Worm (Caenorhabditis elegans): ENCODE results near the gene C01G12.7.
A peak's percentile ranks its signal among the peaks of the same experiment; 100 is the strongest.

Gene C01G12.7

ce11 chrII:14591699-14592098 lies at the start of gene C01G12.7:
C01G12.7 (minus strand) TSS chrII:14591893.
- TF ChIP-seq K09A11.1 (tag; optimal IDR thresholded peaks at IDR 0.05; ENCODE audit: insufficient read depth) (no peak), pax-1 (tag; optimal IDR thresholded peaks at IDR 0.05) (no peak), ceh-9 (tag; optimal IDR thresholded peaks at IDR 0.05) (no peak), hlh-30 (tag; optimal IDR thresholded peaks at IDR 0.05; ENCODE audit: insufficient read depth) (no peak), lin-11 (tag; optimal IDR thresholded peaks at IDR 0.05) (no peak), ceh-24 (tag; optimal IDR thresholded peaks at IDR 0.05) (no peak), ceh-19 (GFP tag; optimal IDR thresholded peaks at IDR 0.05) (no peak)

- TF ChIP-seq elt-2 (tag; optimal IDR thresholded peaks at IDR 0.05), result peak; percentile 19
Observed at ce11 chrII:14641387-14641786, 49.7 kb upstream of the C01G12.7 start.

ce11 chrII:14636737-14637136 lies 45.0 kb upstream of the C01G12.7 start, which contains the start of gene sre-13:
sre-13 (minus strand) TSS chrII:14636837.
- no peak for TF ChIP-seq ceh-22 (tag; optimal IDR thresholded peaks at IDR 0.05)
- no peak for TF ChIP-seq rnt-1 (tag; optimal IDR thresholded peaks at IDR 0.05)
- no peak for TF ChIP-seq pha-4 (tag; optimal IDR thresholded peaks at IDR 0.05)
- no peak for TF ChIP-seq ceh-48 (tag; optimal IDR thresholded peaks at IDR 0.05)
- TF ChIP-seq hlh-8 (tag; optimal IDR thresholded peaks at IDR 0.05), result no peak
- no peak for TF ChIP-seq ceh-9 (tag; optimal IDR thresholded peaks at IDR 0.05)
- TF ChIP-seq unc-3 (GFP tag; conservative IDR thresholded peaks at IDR 0.05), result no peak
- no peak for TF ChIP-seq unc-3 (tag; optimal IDR thresholded peaks at IDR 0.05)
- TF ChIP-seq ceh-30 (tag; optimal IDR thresholded peaks at IDR 0.05), result no peak

- 0 out of 2 replicates have a peak, but pooled peaks have one; percentile 21 for TF ChIP-seq ceh-45 (GFP tag; IDR thresholded peaks at IDR 0.05)
Observed at ce11 chrII:14635895-14636294, 44.2 kb upstream of the C01G12.7 start.

ce11 chrII:14635179-14635578 lies 43.5 kb upstream of the C01G12.7 start:
- TF ChIP-seq ceh-31 (tag; optimal IDR thresholded peaks at IDR 0.05) (peak; percentile 45), ztf-16 (tag; optimal IDR thresholded peaks at IDR 0.05) (peak; percentile 57), unc-42 (tag; optimal IDR thresholded peaks at IDR 0.05) (no peak), ceh-22 (tag; optimal IDR thresholded peaks at IDR 0.05) (no peak), lim-6 (tag; optimal IDR thresholded peaks at IDR 0.05) (no peak), ceh-6 (GFP tag; optimal IDR thresholded peaks at IDR 0.05) (peak; percentile 60), ceh-14 (tag; optimal IDR thresholded peaks at IDR 0.05) (peak; percentile 28), fax-1 (tag; optimal IDR thresholded peaks at IDR 0.05) (no peak), T23F11.4 (GFP tag; optimal IDR thresholded peaks at IDR 0.05) (peak; percentile 30), Y22D7AL.16 (tag; optimal IDR thresholded peaks at IDR 0.05) (peak; percentile 69), hlh-13 (GFP tag; optimal IDR thresholded peaks at IDR 0.05) (peak; percentile 54), fkh-6 (tag; optimal IDR thresholded peaks at IDR 0.05) (peak; percentile 46), che-1 (tag; optimal IDR thresholded peaks at IDR 0.05) (peak; percentile 62), gmeb-2 (tag; optimal IDR thresholded peaks at IDR 0.05) (peak; percentile 52), syd-9 (tag; optimal IDR thresholded peaks at IDR 0.05) (peak; percentile 23), ets-4 (tag; optimal IDR thresholded peaks at IDR 0.05) (peak; percentile 33), ceh-24 (tag; optimal IDR thresholded peaks at IDR 0.05) (no peak), pros-1 (tag; optimal IDR thresholded peaks at IDR 0.05) (no peak), ceh-45 (GFP tag; IDR thresholded peaks at IDR 0.05) (peak; percentile 62; the same call in 1 of the 2 replicates), fkh-10 (GFP tag; optimal IDR thresholded peaks at IDR 0.05) (no peak), dve-1 (tag; optimal IDR thresholded peaks at IDR 0.05) (peak; percentile 26), madf-2 (tag; optimal IDR thresholded peaks at IDR 0.05) (peak; percentile 39), ama-1 (optimal IDR thresholded peaks at IDR 0.05) (no peak), eyg-1 (tag; optimal IDR thresholded peaks at IDR 0.05) (no peak), odd-2 (tag; optimal IDR thresholded peaks at IDR 0.05) (no peak), lin-11 (tag; optimal IDR thresholded peaks at IDR 0.05) (peak; percentile 23), sdc-2 (tag; optimal IDR thresholded peaks at IDR 0.05) (peak; percentile 5), C38D4.7 (GFP tag; optimal IDR thresholded peaks at IDR 0.05) (peak; percentile 60), unc-55 (GFP tag; optimal IDR thresholded peaks at IDR 0.05) (no peak), pag-3 (tag; optimal IDR thresholded peaks at IDR 0.05; ENCODE audit: borderline replicate concordance) (no peak), mec-3 (tag; optimal IDR thresholded peaks at IDR 0.05; ENCODE audit: borderline replicate concordance) (no peak), ceh-30 (tag; optimal IDR thresholded peaks at IDR 0.05) (no peak), npax-4 (tag; optimal IDR thresholded peaks at IDR 0.05) (peak; percentile 34)
